Worm (Caenorhabditis elegans): ENCODE data around the gene gbb-2.

gbb-2 gene

ce11 chrIV:4472418-4473173, 34.0 kb downstream of the gbb-2 start (continued):
- TF ChIP-seq tlp-1 (tag; optimal IDR thresholded peaks at IDR 0.05) (no peak), ceh-82 (tag; optimal IDR thresholded peaks at IDR 0.05) (no peak), skn-1 (tag; optimal IDR thresholded peaks at IDR 0.05) (no peak), sup-37 (GFP tag; optimal IDR thresholded peaks at IDR 0.05) (no peak), mef-2 (tag; optimal IDR thresholded peaks at IDR 0.05) (no peak), nhr-76 (tag; optimal IDR thresholded peaks at IDR 0.05) (no peak), hlh-17 (GFP tag; optimal IDR thresholded peaks at IDR 0.05; ENCODE audit: borderline replicate concordance) (no peak), snpc-4 (tag; optimal IDR thresholded peaks at IDR 0.05) (no peak), nhr-90 (tag; optimal IDR thresholded peaks at IDR 0.05; ENCODE audit: poor library complexity) (peak; percentile 71), egl-13 (tag; optimal IDR thresholded peaks at IDR 0.05) (no peak), lin-13 (GFP tag; optimal IDR thresholded peaks at IDR 0.05) (peak; percentile 6), fkh-10 (GFP tag; optimal IDR thresholded peaks at IDR 0.05) (no peak), hpl-2 (GFP tag; optimal IDR thresholded peaks at IDR 0.05) (no peak), pax-3 (tag; optimal IDR thresholded peaks at IDR 0.05) (no peak), rnt-1 (tag; optimal IDR thresholded peaks at IDR 0.05) (peak; percentile 28), nhr-20 (tag; optimal IDR thresholded peaks at IDR 0.05) (peak; percentile 86), nhr-28 (tag; optimal IDR thresholded peaks at IDR 0.05) (no peak), sox-4 (tag; optimal IDR thresholded peaks at IDR 0.05) (no peak), nhr-47 (tag; optimal IDR thresholded peaks at IDR 0.05) (peak; percentile 44), ets-5 (GFP tag; IDR thresholded peaks at IDR 0.05) (no peak), efl-3 (GFP tag; optimal IDR thresholded peaks at IDR 0.05) (no peak), unc-30 (tag; optimal IDR thresholded peaks at IDR 0.05) (no peak), sptf-1 (tag; optimal IDR thresholded peaks at IDR 0.05) (no peak), blmp-1 (tag; optimal IDR thresholded peaks at IDR 0.05) (peak; percentile 81), swsn-7 (tag; optimal IDR thresholded peaks at IDR 0.05) (no peak), lin-14 (GFP tag; optimal IDR thresholded peaks at IDR 0.05) (peak; percentile 91), unc-62 (GFP tag; optimal IDR thresholded peaks at IDR 0.05) (no peak), unc-130 (tag; optimal IDR thresholded peaks at IDR 0.05) (peak; percentile 3), ama-1 (optimal IDR thresholded peaks at IDR 0.05) (peak; percentile 36), xbp-1 (tag; optimal IDR thresholded peaks at IDR 0.05) (peak; percentile 19), ztf-11 (tag; optimal IDR thresholded peaks at IDR 0.05) (no peak), nhr-71 (tag; optimal IDR thresholded peaks at IDR 0.05) (peak; percentile 77), ceh-88 (GFP tag; IDR thresholded peaks at IDR 0.05) (0 out of 2 replicates have a peak, but pooled peaks have one; percentile 32), fkh-8 (tag; optimal IDR thresholded peaks at IDR 0.05) (no peak), nhr-77 (tag; optimal IDR thresholded peaks at IDR 0.05) (no peak), ztf-4 (tag; optimal IDR thresholded peaks at IDR 0.05) (peak; percentile 30), egl-27 (tag; optimal IDR thresholded peaks at IDR 0.05) (no peak), aha-1 (tag; optimal IDR thresholded peaks at IDR 0.05) (no peak), aly-2 (tag; optimal IDR thresholded peaks at IDR 0.05) (no peak), ceh-63 (GFP tag; optimal IDR thresholded peaks at IDR 0.05) (no peak), C34B4.2 (tag; optimal IDR thresholded peaks at IDR 0.05) (no peak), nhr-237 (tag; optimal IDR thresholded peaks at IDR 0.05) (no peak), C16A3.4 (tag; optimal IDR thresholded peaks at IDR 0.05) (peak; percentile 54), mdl-1 (tag; optimal IDR thresholded peaks at IDR 0.05) (peak in 1 of 2 experiments; percentile 89), ces-1 (GFP tag; optimal IDR thresholded peaks at IDR 0.05) (no peak), efl-1 (optimal IDR thresholded peaks at IDR 0.05) (peak in 1 of 2 experiments; percentile 23), efl-1 (GFP tag; optimal IDR thresholded peaks at IDR 0.05 in 1 of 2) (peak; percentile 37 to 93), nhr-11 (tag; optimal IDR thresholded peaks at IDR 0.05) (no peak), lsy-2 (tag; optimal IDR thresholded peaks at IDR 0.05) (peak in 1 of 2 experiments; percentile 62), elt-3 (tag; optimal IDR thresholded peaks at IDR 0.05) (peak in 3 of 6 experiments; percentile 17 to 82 (median 33)), ceh-90 (tag; optimal IDR thresholded peaks at IDR 0.05) (no peak), lin-35 (GFP tag; optimal IDR thresholded peaks at IDR 0.05) (peak; percentile 17 to 68)
